Worm (Caenorhabditis elegans) whole organism, mixed stage, embryonic: ENCODE measurements around the gene egl-27.

Source experiments
- M03D4.4 ChIP-seq: sonication (generic microtip); optimal IDR thresholded peaks from 2 replicates; lab custom pipeline; 2017; ENCODE audit warnings: mild to moderate bottlenecking, missing genetic modification characterization, missing compliant biosample characterization
- bed-3 ChIP-seq: fragments of 200-800 bp; sonication (Bioruptor generic); optimal IDR thresholded peaks from 3 replicates; lab custom pipeline; 2018; ENCODE audit warnings: mild to moderate bottlenecking, missing genetic modification characterization, moderate library complexity, missing compliant biosample characterization
- blmp-1 ChIP-seq: fragments of 150-350 bp; optimal IDR thresholded peaks from 2 replicates; lab custom pipeline; 2014; ENCODE audit warnings: missing biosample characterization, missing genetic modification characterization
- ceh-39 ChIP-seq: fragments of 150-350 bp; optimal IDR thresholded peaks from 2 replicates; lab custom pipeline; 2014; ENCODE audit warnings: missing biosample characterization, missing genetic modification characterization
- ceh-43 ChIP-seq: fragments of 200-800 bp; sonication (Bioruptor generic); optimal IDR thresholded peaks from 2 replicates; lab custom pipeline; 2018; ENCODE audit warnings: mild to moderate bottlenecking, missing genetic modification characterization, moderate library complexity, missing compliant biosample characterization
- ceh-83 ChIP-seq: fragments of 200-800 bp; sonication (Bioruptor generic); optimal IDR thresholded peaks from 2 replicates; lab custom pipeline; 2018; ENCODE audit warnings: mild to moderate bottlenecking, missing genetic modification characterization, missing compliant biosample characterization
- ces-1 ChIP-seq: fragments of 150-350 bp; optimal IDR thresholded peaks from 2 replicates; lab custom pipeline; 2014; ENCODE audit warnings: missing biosample characterization, missing genetic modification reagents, missing genetic modification characterization
- cnd-1 ChIP-seq: fragments of 200-800 bp; sonication (Bioruptor generic); optimal IDR thresholded peaks from 2 replicates; lab custom pipeline; 2018; ENCODE audit warnings: mild to moderate bottlenecking, missing genetic modification characterization, missing compliant biosample characterization
- drap-1 ChIP-seq: fragments of 200-800 bp; sonication (Bioruptor generic); optimal IDR thresholded peaks from 3 replicates; lab custom pipeline; 2018; ENCODE audit warnings: mild to moderate bottlenecking, missing genetic modification characterization, missing compliant biosample characterization
- elt-1 ChIP-seq: sonication (generic microtip); optimal IDR thresholded peaks from 2 replicates; lab custom pipeline; 2017; ENCODE audit warnings: missing genetic modification characterization, mild to moderate bottlenecking, missing compliant biosample characterization, antibody characterized with exemption, moderate library complexity, borderline replicate concordance; ENCODE audit not compliant: insufficient read depth
- elt-3 ChIP-seq: fragments of 150-350 bp; optimal IDR thresholded peaks from 2 replicates; lab custom pipeline; 2014; ENCODE audit warnings: missing biosample characterization, missing genetic modification characterization
- flh-1 ChIP-seq: fragments of 200-800 bp; sonication (Bioruptor generic); optimal IDR thresholded peaks from 2 replicates; lab custom pipeline; 2018; ENCODE audit warnings: mild to moderate bottlenecking, missing genetic modification characterization, moderate library complexity, missing compliant biosample characterization
- ham-2 ChIP-seq: fragments of 200-800 bp; sonication (Bioruptor generic); optimal IDR thresholded peaks from 2 replicates; lab custom pipeline; 2018; ENCODE audit warnings: mild to moderate bottlenecking, missing genetic modification characterization, missing compliant biosample characterization
- hlh-1 ChIP-seq: fragments of 150-350 bp; optimal IDR thresholded peaks from 2 replicates; lab custom pipeline; 2014; ENCODE audit warnings: missing biosample characterization, missing genetic modification reagents, missing genetic modification characterization
- lin-13 ChIP-seq: fragments of 150-350 bp; optimal IDR thresholded peaks from 2 replicates; lab custom pipeline; 2014; ENCODE audit warnings: missing biosample characterization, missing genetic modification characterization
- lin-32 ChIP-seq: fragments of 200-800 bp; sonication (Bioruptor generic); optimal IDR thresholded peaks from 2 replicates; lab custom pipeline; 2018; ENCODE audit warnings: mild to moderate bottlenecking, missing genetic modification characterization, missing compliant biosample characterization
- lsy-2 ChIP-seq: fragments of 150-350 bp; optimal IDR thresholded peaks from 2 replicates; lab custom pipeline; 2014; ENCODE audit warnings: missing biosample characterization, missing genetic modification characterization
- mab-5 ChIP-seq: fragments of 150-350 bp; optimal IDR thresholded peaks from 2 replicates; lab custom pipeline; 2014; ENCODE audit warnings: missing biosample characterization, missing genetic modification characterization
- mep-1 ChIP-seq: fragments of 150-350 bp; optimal IDR thresholded peaks from 2 replicates; lab custom pipeline; 2017; ENCODE audit warnings: missing biosample characterization, missing genetic modification reagents, missing genetic modification characterization, inconsistent platforms
- mls-2 ChIP-seq: sonication (generic microtip); optimal IDR thresholded peaks from 2 replicates; lab custom pipeline; 2016; ENCODE audit warnings: mild to moderate bottlenecking, missing genetic modification characterization, moderate library complexity, missing compliant biosample characterization
- nhr-12 ChIP-seq: fragments of 150-350 bp; optimal IDR thresholded peaks from 2 replicates; lab custom pipeline; 2014; ENCODE audit warnings: missing biosample characterization, missing genetic modification characterization
- nhr-2 ChIP-seq: fragments of 150-350 bp; optimal IDR thresholded peaks from 2 replicates; lab custom pipeline; 2014; ENCODE audit warnings: missing biosample characterization, missing genetic modification characterization
- nhr-237 ChIP-seq: fragments of 150-350 bp; optimal IDR thresholded peaks from 2 replicates; lab custom pipeline; 2014; ENCODE audit warnings: missing biosample characterization, missing genetic modification characterization
- nhr-28 ChIP-seq: fragments of 150-350 bp; optimal IDR thresholded peaks from 2 replicates; lab custom pipeline; 2014; ENCODE audit warnings: missing biosample characterization, missing genetic modification characterization
- nhr-76 ChIP-seq: sonication (generic microtip); optimal IDR thresholded peaks from 2 replicates; lab custom pipeline; 2017; ENCODE audit warnings: missing biosample characterization, missing genetic modification characterization
- pha-4 ChIP-seq: fragments of 150-350 bp; optimal IDR thresholded peaks from 2 replicates; lab custom pipeline; 2018; ENCODE audit warnings: missing biosample characterization, missing genetic modification reagents, missing genetic modification characterization
- sem-2 ChIP-seq: fragments of 200-800 bp; sonication (Bioruptor generic); optimal IDR thresholded peaks from 2 replicates; lab custom pipeline; 2018; ENCODE audit warnings: mild to moderate bottlenecking, missing genetic modification characterization, missing compliant biosample characterization
- snpc-4 ChIP-seq: fragments of 150-350 bp; optimal IDR thresholded peaks from 2 replicates; lab custom pipeline; 2014; ENCODE audit warnings: missing biosample characterization, missing genetic modification characterization
- sptf-1 ChIP-seq: sonication (generic microtip); optimal IDR thresholded peaks from 2 replicates; lab custom pipeline; 2017; ENCODE audit warnings: mild to moderate bottlenecking, missing genetic modification characterization, moderate library complexity, missing compliant biosample characterization
- tbx-8 ChIP-seq: fragments of 200-800 bp; sonication (Bioruptor generic); optimal IDR thresholded peaks from 2 replicates; lab custom pipeline; 2018; ENCODE audit warnings: mild to moderate bottlenecking, missing genetic modification characterization, moderate library complexity, missing compliant biosample characterization
- unc-120 ChIP-seq: sonication (generic microtip); optimal IDR thresholded peaks from 2 replicates; lab custom pipeline; 2017; ENCODE audit warnings: missing genetic modification characterization, missing compliant biosample characterization; ENCODE audit not compliant: poor library complexity, severe bottlenecking
- unc-39 ChIP-seq: fragments of 150-350 bp; optimal IDR thresholded peaks from 2 replicates; lab custom pipeline; 2014; ENCODE audit warnings: missing biosample characterization, missing genetic modification characterization
- unc-62 ChIP-seq: fragments of 150-350 bp; optimal IDR thresholded peaks from 2 replicates; lab custom pipeline; 2014; ENCODE audit warnings: missing biosample characterization, missing genetic modification reagents, missing genetic modification characterization
- zip-8 ChIP-seq: fragments of 150-350 bp; optimal IDR thresholded peaks from 2 replicates; lab custom pipeline; 2014; ENCODE audit warnings: missing biosample characterization, missing genetic modification characterization
- ztf-11 ChIP-seq: fragments of 150-350 bp; optimal IDR thresholded peaks from 2 replicates; lab custom pipeline; 2014; ENCODE audit warnings: missing biosample characterization, missing genetic modification characterization

egl-27 gene

ce11 chrII:6821118-6821517, 13.7 kb upstream of the egl-27 start:
- TF ChIP-seq nhr-28 (tag; lab: Kevin White, UChicago) (no peak), sem-2 (GFP tag; lab: Kevin White, UChicago) (no peak), ceh-83 (GFP tag; lab: Kevin White, UChicago) (no peak), blmp-1 (tag; lab: Kevin White, UChicago) (peak; percentile 27), cnd-1 (tag; lab: Kevin White, UChicago) (no peak), hlh-1 (tag; lab: Kevin White, UChicago) (peak; percentile 27), M03D4.4 (tag; lab: Kevin White, UChicago) (no peak), pha-4 (tag; lab: Kevin White, UChicago) (no peak), unc-62 (GFP tag; lab: Kevin White, UChicago) (peak; percentile 56), mab-5 (tag; lab: Kevin White, UChicago) (no peak), ceh-39 (tag; lab: Kevin White, UChicago) (no peak)

DNA sequence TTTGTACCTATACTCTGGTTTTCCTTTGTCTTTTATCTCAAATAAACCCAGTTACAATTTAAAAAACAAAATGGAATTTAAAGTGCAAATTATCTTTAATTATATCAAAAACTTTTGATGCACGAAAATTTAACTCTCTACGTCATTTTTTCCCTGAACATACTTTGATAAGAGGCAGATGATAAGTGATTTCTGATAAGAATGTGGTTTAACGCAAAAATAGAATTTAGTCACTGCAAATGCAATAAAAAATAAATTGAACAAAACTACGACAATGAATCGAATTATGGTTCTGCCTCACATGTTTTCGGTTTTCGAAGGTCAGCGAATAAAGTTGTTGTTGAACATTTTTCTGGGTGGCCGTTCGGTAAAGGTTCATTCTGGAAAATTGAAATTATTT, 13.0 kb upstream of the egl-27 start:
- TF ChIP-seq elt-3 (tag; lab: Kevin White, UChicago) (no peak), ces-1 (GFP tag; lab: Kevin White, UChicago) (peak; percentile 56)

DNA sequence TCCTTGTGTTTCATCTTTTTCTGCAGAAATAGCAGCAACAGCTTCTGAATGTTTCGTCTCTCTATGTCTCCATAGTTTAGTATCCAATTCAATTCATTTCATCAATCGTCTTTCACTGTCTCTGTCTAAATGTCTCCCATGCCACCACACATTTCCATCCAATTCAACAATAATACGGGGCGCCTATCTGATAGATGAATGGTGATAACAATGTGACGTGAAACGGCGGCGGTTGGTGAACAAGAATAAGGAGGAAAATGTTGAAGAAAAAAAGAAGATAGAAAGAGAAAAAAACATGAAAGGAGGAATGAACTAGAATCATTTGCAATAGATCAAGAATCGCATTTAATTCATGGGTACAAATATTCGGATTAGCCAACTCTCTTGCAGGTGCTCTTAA, 12.5 kb upstream of the egl-27 start:
- TF ChIP-seq tbx-8 (GFP tag; lab: Kevin White, UChicago) (no peak), drap-1 (GFP tag; lab: Kevin White, UChicago) (no peak), lsy-2 (tag; lab: Kevin White, UChicago) (no peak), flh-1 (GFP tag; lab: Kevin White, UChicago) (no peak), unc-62 (GFP tag; lab: Kevin White, UChicago) (peak; percentile 95), nhr-12 (no peak), lin-13 (tag; lab: Kevin White, UChicago) (no peak), bed-3 (GFP tag; lab: Kevin White, UChicago) (no peak), elt-3 (tag; lab: Kevin White, UChicago) (no peak), cnd-1 (tag; lab: Kevin White, UChicago) (no peak), ceh-43 (GFP tag; lab: Kevin White, UChicago) (no peak), zip-8 (tag; lab: Kevin White, UChicago) (no peak), ztf-11 (no peak), ham-2 (GFP tag; lab: Kevin White, UChicago) (no peak), nhr-28 (tag; lab: Kevin White, UChicago) (no peak), ces-1 (GFP tag; lab: Kevin White, UChicago) (peak; percentile 24), lin-32 (GFP tag; lab: Kevin White, UChicago) (no peak), M03D4.4 (tag; lab: Kevin White, UChicago) (no peak), ceh-39 (tag; lab: Kevin White, UChicago) (no peak), mab-5 (tag; lab: Kevin White, UChicago) (no peak), sptf-1 (no peak), snpc-4 (tag; lab: Kevin White, UChicago) (no peak), sem-2 (GFP tag; lab: Kevin White, UChicago) (no peak), ceh-83 (GFP tag; lab: Kevin White, UChicago) (no peak), nhr-2 (tag; lab: Kevin White, UChicago) (no peak), nhr-237 (tag; lab: Kevin White, UChicago) (no peak), mls-2 (no peak), unc-39 (no peak), nhr-76 (tag; lab: Kevin White, UChicago) (no peak), pha-4 (tag; lab: Kevin White, UChicago) (no peak), blmp-1 (tag; lab: Kevin White, UChicago) (no peak), unc-120 (tag; lab: Kevin White, UChicago) (peak; percentile 46), hlh-1 (tag; lab: Kevin White, UChicago) (peak; percentile 39), mep-1 (tag; lab: Kevin White, UChicago) (no peak), elt-1 (tag; lab: Kevin White, UChicago) (peak; percentile 61)

ce11 chrII:6823233-6823632, 11.6 kb upstream of the egl-27 start:
- TF ChIP-seq hlh-1 (tag; lab: Kevin White, UChicago) (peak; percentile 88), lsy-2 (tag; lab: Kevin White, UChicago) (no peak), sem-2 (GFP tag; lab: Kevin White, UChicago) (no peak), nhr-2 (tag; lab: Kevin White, UChicago) (peak; percentile 73), ceh-39 (tag; lab: Kevin White, UChicago) (no peak), elt-3 (tag; lab: Kevin White, UChicago) (no peak), unc-120 (tag; lab: Kevin White, UChicago) (peak; percentile 47), pha-4 (tag; lab: Kevin White, UChicago) (no peak), nhr-76 (tag; lab: Kevin White, UChicago) (no peak), drap-1 (GFP tag; lab: Kevin White, UChicago) (no peak), unc-39 (no peak), ham-2 (GFP tag; lab: Kevin White, UChicago) (no peak), nhr-237 (tag; lab: Kevin White, UChicago) (no peak), unc-62 (GFP tag; lab: Kevin White, UChicago) (peak; percentile 98)
